Worm (Caenorhabditis elegans) whole organism, young adult: ENCODE measurements around the gene str-15.

Experiments used
- F37B4.10 ChIP-seq: fragments of 200-800 bp; sonication (Bioruptor generic); IDR thresholded peaks from 2 replicates; pipeline ENCODE4 v1.3.6; 2022; ENCODE audit warnings: missing genetic modification characterization, missing compliant biosample characterization
- ama-1 ChIP-seq, 3 experiments: fragments of 150-350 bp in 1 of 3; sonication (generic microtip) in 2 of 3; optimal IDR thresholded peaks; 2 replicates each; lab custom pipeline; 2014 to 2018; ENCODE audit warnings: missing biosample characterization in 2 of 3, missing genetic modification characterization in 2 of 3, missing genetic modification reagents in 2 of 3
- atf-7 ChIP-seq: sonication (generic microtip); optimal IDR thresholded peaks from 2 replicates; lab custom pipeline; 2017; ENCODE audit warnings: mild to moderate bottlenecking, missing genetic modification characterization, missing compliant biosample characterization
- attf-3 ChIP-seq: fragments of 200-800 bp; sonication (Bioruptor generic); conservative IDR thresholded peaks from 2 replicates; pipeline ENCODE4 v1.3.6; 2022; ENCODE audit warnings: missing genetic modification reagents, missing genetic modification characterization, missing compliant biosample characterization
- attf-6 ChIP-seq: fragments of 200-800 bp; sonication (Bioruptor generic); IDR thresholded peaks from 2 replicates; pipeline ENCODE4 v1.3.6; 2022; ENCODE audit warnings: missing genetic modification reagents, missing genetic modification characterization, missing compliant biosample characterization
- hrde-1 ChIP-seq: sonication (generic microtip); optimal IDR thresholded peaks from 2 replicates; lab custom pipeline; 2016; ENCODE audit warnings: missing genetic modification characterization, mild to moderate bottlenecking, missing compliant biosample characterization, moderate library complexity, missing genotype, missing genetic modification reagents, borderline replicate concordance
- mel-28 ChIP-seq: sonication (generic microtip); optimal IDR thresholded peaks from 2 replicates; lab custom pipeline; 2016; ENCODE audit warnings: borderline replicate concordance, mild to moderate bottlenecking, missing genetic modification characterization, missing compliant biosample characterization
- pbrm-1 ChIP-seq: fragments of 200-800 bp; sonication (Bioruptor generic); IDR thresholded peaks from 2 replicates; pipeline ENCODE4 v1.3.6; 2022; ENCODE audit warnings: missing genetic modification reagents, missing genetic modification characterization, missing compliant biosample characterization
- snpc-4 ChIP-seq, 5 experiments: fragments of 150-350 bp in 1 of 5; sonication (generic microtip) in 4 of 5; optimal IDR thresholded peaks; 2 replicates each; lab custom pipeline; 2014 to 2018; ENCODE audit warnings: missing genetic modification characterization in 5 of 5, missing biosample characterization in 3 of 5, antibody characterized with exemption in 2 of 5, mild to moderate bottlenecking in 2 of 5, missing compliant biosample characterization in 2 of 5, missing genotype in 2 of 5, moderate library complexity in 2 of 5, missing genetic modification reagents in 1 of 5
- unc-62 ChIP-seq: fragments of 150-350 bp; optimal IDR thresholded peaks from 2 replicates; lab custom pipeline; 2014; ENCODE audit warnings: missing biosample characterization, missing genetic modification reagents, missing genetic modification characterization

ce11 chrV:16497504-16497903 is 38.9 kb upstream of the str-15 start, which contains the start of gene srh-136:
- TF ChIP-seq unc-62 (GFP tag; lab: Kevin White, UChicago) (no peak), atf-7 (tag; lab: Kevin White, UChicago) (no peak), ama-1 (optimal IDR thresholded peaks at IDR 0.05; lab: Kevin White, UChicago) (no peak), ama-1 (GFP tag; optimal IDR thresholded peaks at IDR 0.05; lab: Kevin White, UChicago) (no peak), mel-28 (tag; lab: Kevin White, UChicago) (no peak), pbrm-1 (GFP tag; lab: Robert Waterston, UW) (no peak), F37B4.10 (no peak), attf-6 (GFP tag; lab: Robert Waterston, UW) (no peak), hrde-1 (tag; lab: Kevin White, UChicago) (no peak), snpc-4 (GFP tag; optimal IDR thresholded peaks at IDR 0.05; lab: Kevin White, UChicago) (no peak), snpc-4 (tag; optimal IDR thresholded peaks at IDR 0.05; lab: Kevin White, UChicago) (no peak), attf-3 (no peak)
